Fruit fly (Drosophila melanogaster): Measurements from ENCODE around the gene CG32719.

- TF ChIP-seq brk (GFP tag; optimal IDR thresholded peaks at IDR 0.05) = no peak
- no peak for TF ChIP-seq Hr78 (GFP tag; optimal IDR thresholded peaks at IDR 0.05)
- TF ChIP-seq tai (GFP tag; optimal IDR thresholded peaks at IDR 0.05) = no peak
- peak in 1 of 2 experiments; percentile 69 for TF ChIP-seq foxo (GFP tag; optimal IDR thresholded peaks at IDR 0.05)
- TF ChIP-seq br (GFP tag; optimal IDR thresholded peaks at IDR 0.05) = peak; percentile 58
- TF ChIP-seq woc (GFP tag; optimal IDR thresholded peaks at IDR 0.05) = no peak
- TF ChIP-seq Hr83 (GFP tag; optimal IDR thresholded peaks at IDR 0.05; ENCODE audit: poor library complexity, severe bottlenecking) = no peak
- TF ChIP-seq OdsH (GFP tag; optimal IDR thresholded peaks at IDR 0.05) = peak; percentile 58
- no peak for TF ChIP-seq Abd-B (GFP tag; optimal IDR thresholded peaks at IDR 0.05)
- peak; percentile 34 for TF ChIP-seq ey (GFP tag; optimal IDR thresholded peaks at IDR 0.05)
- no peak for TF ChIP-seq Mio (GFP tag; optimal IDR thresholded peaks at IDR 0.05)
These were observed 56.9 kb downstream of the CG32719 start for dm6 chrX:7490927-7491326.
